Fruit fly (Drosophila melanogaster) whole organism, wandering third instar larva: Measurements from ENCODE around the gene CG15337.

Experiments used
- Abd-B ChIP-seq: fragments of >200 bp; optimal IDR thresholded peaks from 2 replicates; lab custom pipeline; 2017; ENCODE audit warnings: missing biosample characterization, missing genetic modification characterization
- CG32264 ChIP-seq: fragments of 200-800 bp; sonication (Bioruptor generic); optimal IDR thresholded peaks from 2 replicates; lab custom pipeline; 2016; ENCODE audit warnings: missing biosample characterization, missing genetic modification characterization
- CG9705 ChIP-seq: fragments of 200-800 bp; sonication (Bioruptor generic); optimal IDR thresholded peaks from 2 replicates; lab custom pipeline; 2018; ENCODE audit warnings: missing biosample characterization, mild to moderate bottlenecking, missing genetic modification characterization
- CrebA ChIP-seq: fragments of 200-800 bp; sonication (Bioruptor generic); optimal IDR thresholded peaks from 2 replicates; lab custom pipeline; 2016; ENCODE audit warnings: missing biosample characterization, mild to moderate bottlenecking, missing genetic modification characterization, borderline replicate concordance
- Dfd ChIP-seq: fragments of >200 bp; optimal IDR thresholded peaks from 2 replicates; lab custom pipeline; 2017; ENCODE audit warnings: missing biosample characterization, missing genetic modification characterization
- Dif ChIP-seq: fragments of 200-275, 200-300 bp; sonication (Bioruptor generic); optimal IDR thresholded peaks from 2 replicates; lab custom pipeline; 2018; ENCODE audit warnings: missing biosample characterization, missing genetic modification characterization; ENCODE audit not compliant: partially characterized antibody
- GATAd ChIP-seq: sonication (Bioruptor generic); optimal IDR thresholded peaks from 2 replicates; lab custom pipeline; 2016; ENCODE audit warnings: missing biosample characterization, missing genetic modification characterization
- HLH106 ChIP-seq: fragments of 200-800 bp; optimal IDR thresholded peaks from 3 replicates; lab custom pipeline; 2019; ENCODE audit warnings: missing biosample characterization, mild to moderate bottlenecking, missing genetic modification characterization, moderate library complexity
- Hnf4 ChIP-seq: fragments of 200-800 bp; sonication (Bioruptor generic); optimal IDR thresholded peaks from 2 replicates; lab custom pipeline; 2016; ENCODE audit warnings: missing biosample characterization, mild to moderate bottlenecking, missing genetic modification characterization
- Hr78 ChIP-seq: fragments of >200 bp; optimal IDR thresholded peaks from 2 replicates; lab custom pipeline; 2017; ENCODE audit warnings: missing biosample characterization, missing genetic modification characterization
- Hr83 ChIP-seq: fragments of 200-300 bp; sonication (Bioruptor generic); optimal IDR thresholded peaks from 2 replicates; lab custom pipeline; 2016; ENCODE audit warnings: missing biosample characterization, mild to moderate bottlenecking, missing genetic modification characterization, moderate library complexity; ENCODE audit not compliant: poor library complexity, severe bottlenecking
- Jra ChIP-seq: sonication (Bioruptor generic); optimal IDR thresholded peaks from 2 replicates; lab custom pipeline; 2016; ENCODE audit warnings: missing biosample characterization, missing genetic modification characterization
- Mio ChIP-seq: sonication (Bioruptor generic); optimal IDR thresholded peaks from 2 replicates; lab custom pipeline; 2016; ENCODE audit warnings: missing biosample characterization, missing genetic modification characterization
- Myc ChIP-seq: fragments of >200 bp; optimal IDR thresholded peaks from 2 replicates; lab custom pipeline; 2017
- N ChIP-seq: fragments of >200 bp; optimal IDR thresholded peaks from 2 replicates; lab custom pipeline; 2018; ENCODE audit warnings: missing biosample characterization, missing external identifiers, missing genetic modification characterization
- OdsH ChIP-seq: fragments of 200-800 bp; sonication (Bioruptor generic); optimal IDR thresholded peaks from 2 replicates; lab custom pipeline; 2016; ENCODE audit warnings: missing biosample characterization, mild to moderate bottlenecking, missing genetic modification characterization
- Rel ChIP-seq, 2 experiments: fragments of 200-800 bp; sonication (Bioruptor generic) in 1 of 2; optimal IDR thresholded peaks; 2 replicates in 1 of 2; 3 replicates in 1 of 2; lab custom pipeline; 2016 to 2019; ENCODE audit warnings: mild to moderate bottlenecking in 2 of 2, missing biosample characterization in 2 of 2, missing genetic modification characterization in 2 of 2, moderate library complexity in 1 of 2
- Sp1 ChIP-seq: fragments of 200-800 bp; sonication (Bioruptor generic); optimal IDR thresholded peaks from 3 replicates; lab custom pipeline; 2019; ENCODE audit warnings: missing biosample characterization, mild to moderate bottlenecking, missing genetic modification characterization, moderate library complexity
- Vsx2 ChIP-seq: fragments of 200-300, 225-300 bp; sonication (Bioruptor generic); optimal IDR thresholded peaks from 2 replicates; lab custom pipeline; 2018; ENCODE audit warnings: missing biosample characterization, missing genetic modification characterization; ENCODE audit not compliant: partially characterized antibody
- br ChIP-seq: fragments of 200-800 bp; sonication (Bioruptor generic); optimal IDR thresholded peaks from 2 replicates; lab custom pipeline; 2016; ENCODE audit warnings: missing biosample characterization, missing genetic modification characterization
- brk ChIP-seq: fragments of 200-800 bp; sonication (Bioruptor generic); optimal IDR thresholded peaks from 2 replicates; lab custom pipeline; 2016; ENCODE audit warnings: missing biosample characterization, mild to moderate bottlenecking, missing genetic modification characterization
- dl ChIP-seq, 2 experiments: fragments of 175-275, 200-275 bp in 1 of 2; fragments of 200-275 bp in 1 of 2; sonication (Bioruptor generic); optimal IDR thresholded peaks; lab custom pipeline; 2018; ENCODE audit warnings: mild to moderate bottlenecking in 2 of 2, missing biosample characterization in 2 of 2, missing genetic modification characterization in 2 of 2, moderate library complexity in 2 of 2; ENCODE audit not compliant: partially characterized antibody in 2 of 2, insufficient read depth in 1 of 2
- dmrt93B ChIP-seq: fragments of 200-800 bp; sonication (Bioruptor generic); optimal IDR thresholded peaks from 2 replicates; lab custom pipeline; 2018; ENCODE audit warnings: missing biosample characterization, mild to moderate bottlenecking, missing genetic modification characterization
- dsf ChIP-seq: sonication (Bioruptor generic); optimal IDR thresholded peaks from 2 replicates; lab custom pipeline; 2016; ENCODE audit warnings: missing biosample characterization, missing genetic modification characterization, borderline replicate concordance
- ey ChIP-seq: fragments of 200-800 bp; sonication (Bioruptor generic); optimal IDR thresholded peaks from 2 replicates; lab custom pipeline; 2016; ENCODE audit warnings: missing biosample characterization, missing genetic modification characterization
- foxo ChIP-seq, 2 experiments: fragments of 200-800 bp; sonication (Bioruptor generic); optimal IDR thresholded peaks; 2 replicates in 1 of 2; 3 replicates in 1 of 2; lab custom pipeline; 2016 to 2017; ENCODE audit warnings: missing biosample characterization in 2 of 2, missing genetic modification characterization in 2 of 2
- fru ChIP-seq: fragments of 200-800 bp; sonication (Bioruptor generic); optimal IDR thresholded peaks from 3 replicates; lab custom pipeline; 2016; ENCODE audit warnings: missing biosample characterization, mild to moderate bottlenecking, missing genetic modification characterization
- h ChIP-seq: fragments of 200-800 bp; sonication (Bioruptor generic); optimal IDR thresholded peaks from 3 replicates; lab custom pipeline; 2016; ENCODE audit warnings: missing biosample characterization, mild to moderate bottlenecking, missing genetic modification characterization
- jim ChIP-seq: fragments of 175-275, 200-325 bp; sonication (Bioruptor generic); optimal IDR thresholded peaks from 2 replicates; lab custom pipeline; 2016; ENCODE audit warnings: missing biosample characterization, mild to moderate bottlenecking, missing genetic modification characterization
- lola ChIP-seq: fragments of >200 bp; optimal IDR thresholded peaks from 2 replicates; lab custom pipeline; 2017; ENCODE audit warnings: missing biosample characterization, missing genetic modification characterization
- pan ChIP-seq: fragments of >200 bp; optimal IDR thresholded peaks from 2 replicates; lab custom pipeline; 2017
- psq ChIP-seq: fragments of 200-800 bp; sonication (Bioruptor generic); optimal IDR thresholded peaks from 3 replicates; lab custom pipeline; 2017; ENCODE audit warnings: missing biosample characterization, mild to moderate bottlenecking, missing genetic modification characterization, moderate library complexity
- rgr ChIP-seq: fragments of 200-800 bp; sonication (Bioruptor generic); optimal IDR thresholded peaks from 3 replicates; lab custom pipeline; 2016; ENCODE audit warnings: missing biosample characterization, mild to moderate bottlenecking, missing genetic modification characterization
- sage ChIP-seq: fragments of 200-800 bp; sonication (Bioruptor generic); optimal IDR thresholded peaks from 2 replicates; lab custom pipeline; 2016; ENCODE audit warnings: missing biosample characterization, mild to moderate bottlenecking, missing genetic modification characterization
- sv ChIP-seq: fragments of 200-800 bp; sonication (Bioruptor generic); optimal IDR thresholded peaks from 3 replicates; lab custom pipeline; 2016; ENCODE audit warnings: missing biosample characterization, missing genetic modification characterization
- tai ChIP-seq: sonication (Bioruptor generic); optimal IDR thresholded peaks from 2 replicates; lab custom pipeline; 2016; ENCODE audit warnings: missing biosample characterization, missing genetic modification characterization
- usp ChIP-seq: fragments of >200 bp; optimal IDR thresholded peaks from 2 replicates; lab custom pipeline; 2017; ENCODE audit warnings: missing biosample characterization, missing genetic modification characterization
- woc ChIP-seq: sonication (Bioruptor generic); optimal IDR thresholded peaks from 2 replicates; lab custom pipeline; 2016; ENCODE audit warnings: missing biosample characterization, mild to moderate bottlenecking, missing genetic modification characterization

Gene CG15337

dm6 chrX:8148556-8148955 is 11.3 kb upstream of the CG15337 start, which contains the start of gene CG10959:
Gene CG10959 (plus strand): TSS chrX:8148783.
- no peak for TF ChIP-seq tai (GFP tag; lab: Kevin White, UChicago)
- TF ChIP-seq Myc (lab: Kevin White, UChicago) = peak; percentile 4

- TF ChIP-seq lola (GFP tag; lab: Kevin White, UChicago) (no peak), woc (no peak), Sp1 (GFP tag; lab: Kevin White, UChicago) (no peak)
- TF ChIP-seq, all 38 proteins: peak for 0
Measured at dm6 chrX:8152077-8152476, 7.8 kb upstream of the CG15337 start, which contains the start of gene Gbeta5. Gene Gbeta5 (minus strand): TSS chrX:8152275.

- TF ChIP-seq GATAd (peak; percentile 5), tai (GFP tag; lab: Kevin White, UChicago) (no peak), dl (GFP tag; optimal IDR thresholded peaks at IDR 0.05; lab: Kevin White, UChicago; ENCODE audit: insufficient read depth in 1 of 2, partially characterized antibody in 2 of 2) (no peak), Rel (GFP tag; optimal IDR thresholded peaks at IDR 0.05; lab: Kevin White, UChicago) (no peak), Rel (tag; optimal IDR thresholded peaks at IDR 0.05; lab: Kevin White, UChicago) (peak; percentile 72)
Measured at dm6 chrX:8152718-8153117, 7.1 kb upstream of the CG15337 start, which contains the start of gene CG18262. Gene CG18262 (plus strand): TSS chrX:8152948.

- no peak for TF ChIP-seq jim (GFP tag; lab: Kevin White, UChicago)
- no peak for TF ChIP-seq dl (GFP tag; optimal IDR thresholded peaks at IDR 0.05; lab: Kevin White, UChicago; ENCODE audit: insufficient read depth in 1 of 2, partially characterized antibody in 2 of 2)
- TF ChIP-seq Dfd (GFP tag; lab: Kevin White, UChicago) = no peak
- peak; percentile 64 for TF ChIP-seq ey (GFP tag; lab: Kevin White, UChicago)
- TF ChIP-seq Vsx2 (GFP tag; lab: Kevin White, UChicago) = no peak
- TF ChIP-seq foxo (GFP tag; optimal IDR thresholded peaks at IDR 0.05; lab: Kevin White, UChicago) = peak in 1 of 2 experiments; percentile 74
- TF ChIP-seq OdsH (GFP tag; lab: Kevin White, UChicago) = peak; percentile 60
- peak; percentile 27 for TF ChIP-seq Hr83
- no peak for TF ChIP-seq Hnf4 (GFP tag; lab: Kevin White, UChicago)
- TF ChIP-seq psq (GFP tag; lab: Kevin White, UChicago) = peak; percentile 59
- TF ChIP-seq Rel (GFP tag; optimal IDR thresholded peaks at IDR 0.05; lab: Kevin White, UChicago) = no peak
- TF ChIP-seq Rel (tag; optimal IDR thresholded peaks at IDR 0.05; lab: Kevin White, UChicago) = peak; percentile 59
- TF ChIP-seq Mio (GFP tag; lab: Kevin White, UChicago) = no peak
- TF ChIP-seq usp (GFP tag; lab: Kevin White, UChicago) = no peak
- TF ChIP-seq Jra (GFP tag; lab: Kevin White, UChicago) = peak; percentile 65
- no peak for TF ChIP-seq Dif
- TF ChIP-seq CrebA = no peak
- peak; percentile 54 for TF ChIP-seq sv (GFP tag; lab: Kevin White, UChicago)
- TF ChIP-seq fru = peak; percentile 80
- TF ChIP-seq dsf (GFP tag; lab: Kevin White, UChicago) = no peak
- TF ChIP-seq CG9705 = peak; percentile 81
- no peak for TF ChIP-seq N (GFP tag; lab: Kevin White, UChicago)
- peak; percentile 62 for TF ChIP-seq woc
- peak; percentile 84 for TF ChIP-seq rgr (GFP tag; lab: Kevin White, UChicago)
- TF ChIP-seq Sp1 (GFP tag; lab: Kevin White, UChicago) = peak; percentile 79
- no peak for TF ChIP-seq Hr78
- no peak for TF ChIP-seq pan
- TF ChIP-seq lola (GFP tag; lab: Kevin White, UChicago) = no peak
- TF ChIP-seq sage = no peak
- peak; percentile 67 for TF ChIP-seq Myc (lab: Kevin White, UChicago)
- peak; percentile 86 for TF ChIP-seq HLH106 (tag; lab: Kevin White, UChicago)
- peak; percentile 0 for TF ChIP-seq br (GFP tag; lab: Kevin White, UChicago)
- no peak for TF ChIP-seq Abd-B (GFP tag; lab: Kevin White, UChicago)
- no peak for TF ChIP-seq tai (GFP tag; lab: Kevin White, UChicago)
- peak; percentile 75 for TF ChIP-seq h (GFP tag; lab: Kevin White, UChicago)
- no peak for TF ChIP-seq brk (GFP tag; lab: Kevin White, UChicago)
- peak; percentile 32 for TF ChIP-seq CG32264 (GFP tag; lab: Kevin White, UChicago)
- TF ChIP-seq dmrt93B (GFP tag; lab: Kevin White, UChicago) = no peak
- peak; percentile 11 for TF ChIP-seq GATAd
- TF ChIP-seq, all 38 proteins: peak for 19
Measured at dm6 chrX:8157294-8157693, 2.6 kb upstream of the CG15337 start, which contains the start of the genes Traf6 and GIIIspla2. Gene Traf6 (minus strand): TSS chrX:8157386. Gene GIIIspla2 (plus strand): TSS chrX:8157628.
